Worm (Caenorhabditis elegans): ENCODE results near the gene R07G3.8.

Gene R07G3.8

ce11 chrII:7615318-7615891 is 4.9 kb downstream of the R07G3.8 start:
- no peak for TF ChIP-seq zag-1 (tag; optimal IDR thresholded peaks at IDR 0.05)
- no peak for TF ChIP-seq zip-4 (GFP tag; optimal IDR thresholded peaks at IDR 0.05)
- TF ChIP-seq mep-1 (tag; optimal IDR thresholded peaks at IDR 0.05) = peak; percentile 17
- TF ChIP-seq nhr-11 (tag; optimal IDR thresholded peaks at IDR 0.05) = no peak
- TF ChIP-seq blmp-1 (tag; optimal IDR thresholded peaks at IDR 0.05) = peak; percentile 29
- TF ChIP-seq nhr-76 (tag; optimal IDR thresholded peaks at IDR 0.05) = no peak
- TF ChIP-seq sox-4 (tag; optimal IDR thresholded peaks at IDR 0.05) = no peak
- TF ChIP-seq unc-30 (tag; optimal IDR thresholded peaks at IDR 0.05) = no peak
- TF ChIP-seq efl-3 (GFP tag; optimal IDR thresholded peaks at IDR 0.05) = no peak
- no peak for TF ChIP-seq isw-1 (GFP tag; IDR thresholded peaks at IDR 0.05)
- no peak for TF ChIP-seq ztf-4 (tag; optimal IDR thresholded peaks at IDR 0.05)
- TF ChIP-seq egl-27 (tag; optimal IDR thresholded peaks at IDR 0.05) = no peak
- TF ChIP-seq egl-13 (tag; optimal IDR thresholded peaks at IDR 0.05) = no peak
- no peak for TF ChIP-seq dsc-1 (tag; optimal IDR thresholded peaks at IDR 0.05)
- no peak for TF ChIP-seq pag-3 (tag; optimal IDR thresholded peaks at IDR 0.05; ENCODE audit: borderline replicate concordance, insufficient read depth)
- TF ChIP-seq mab-9 (GFP tag; IDR thresholded peaks at IDR 0.05) = no peak
- peak; percentile 14 for TF ChIP-seq lin-13 (GFP tag; optimal IDR thresholded peaks at IDR 0.05)
- no peak for TF ChIP-seq aha-1 (tag; optimal IDR thresholded peaks at IDR 0.05)
- peak in 1 of 3 experiments; percentile 10 for TF ChIP-seq dpl-1 (GFP tag; optimal IDR thresholded peaks at IDR 0.05)
- no peak for TF ChIP-seq elt-2 (tag; optimal IDR thresholded peaks at IDR 0.05)
- TF ChIP-seq lsy-2 (tag; optimal IDR thresholded peaks at IDR 0.05) = peak; percentile 10 to 48
- no peak for TF ChIP-seq ceh-88 (GFP tag; IDR thresholded peaks at IDR 0.05)
- TF ChIP-seq hlh-17 (GFP tag; optimal IDR thresholded peaks at IDR 0.05; ENCODE audit: borderline replicate concordance) = no peak
- no peak for TF ChIP-seq nhr-12 (tag; optimal IDR thresholded peaks at IDR 0.05)
- TF ChIP-seq irx-1 (tag; optimal IDR thresholded peaks at IDR 0.05) = no peak
- TF ChIP-seq alr-1 (tag; optimal IDR thresholded peaks at IDR 0.05; ENCODE audit: borderline replicate concordance) = no peak
- no peak for TF ChIP-seq vab-15 (tag; optimal IDR thresholded peaks at IDR 0.05)
- no peak for TF ChIP-seq C34B4.2 (tag; optimal IDR thresholded peaks at IDR 0.05)
- no peak for TF ChIP-seq elt-3 (tag; optimal IDR thresholded peaks at IDR 0.05)
- TF ChIP-seq lir-3 (tag; optimal IDR thresholded peaks at IDR 0.05; ENCODE audit: poor library complexity) = no peak
- TF ChIP-seq lin-14 (GFP tag; optimal IDR thresholded peaks at IDR 0.05) = peak; percentile 32
- TF ChIP-seq nhr-19 (GFP tag; conservative IDR thresholded peaks at IDR 0.05) = no peak
- no peak for TF ChIP-seq ceh-90 (tag; optimal IDR thresholded peaks at IDR 0.05)
- no peak for TF ChIP-seq hlh-4 (tag; optimal IDR thresholded peaks at IDR 0.05)
- TF ChIP-seq nhr-47 (tag; optimal IDR thresholded peaks at IDR 0.05) = no peak
- TF ChIP-seq Y116A8C.19 (tag; optimal IDR thresholded peaks at IDR 0.05; ENCODE audit: borderline replicate concordance) = no peak
- peak; percentile 21 for TF ChIP-seq F16B12.6 (tag; optimal IDR thresholded peaks at IDR 0.05)
- peak; percentile 45 for TF ChIP-seq nhr-71 (tag; optimal IDR thresholded peaks at IDR 0.05)
- no peak for TF ChIP-seq xbp-1 (tag; optimal IDR thresholded peaks at IDR 0.05)
- TF ChIP-seq rnt-1 (tag; optimal IDR thresholded peaks at IDR 0.05) = peak; percentile 16
- TF ChIP-seq nhr-85 (tag) = no peak
- no peak for TF ChIP-seq lin-39 (tag; optimal IDR thresholded peaks at IDR 0.05)
- TF ChIP-seq unc-62 (GFP tag; optimal IDR thresholded peaks at IDR 0.05) = no peak
- TF ChIP-seq ceh-82 (tag; optimal IDR thresholded peaks at IDR 0.05) = no peak
- no peak for TF ChIP-seq fkh-4 (tag; optimal IDR thresholded peaks at IDR 0.05; ENCODE audit: borderline replicate concordance)
- TF ChIP-seq ces-1 (GFP tag; optimal IDR thresholded peaks at IDR 0.05) = no peak
- TF ChIP-seq tbx-2 (tag; optimal IDR thresholded peaks at IDR 0.05) = no peak
- peak; percentile 23 for TF ChIP-seq swsn-7 (tag; optimal IDR thresholded peaks at IDR 0.05)
- TF ChIP-seq mef-2 (tag; optimal IDR thresholded peaks at IDR 0.05) = no peak
- no peak for TF ChIP-seq aly-2 (tag; optimal IDR thresholded peaks at IDR 0.05)
- no peak for TF ChIP-seq nhr-237 (tag; optimal IDR thresholded peaks at IDR 0.05)
- TF ChIP-seq efl-1 (optimal IDR thresholded peaks at IDR 0.05) = peak; percentile 30 to 49
- peak; percentile 20 to 78 for TF ChIP-seq efl-1 (GFP tag; optimal IDR thresholded peaks at IDR 0.05 in 1 of 2)

Measured in whole organism, L1 larva.